Worm (Caenorhabditis elegans): Measurements from ENCODE around the gene F47E1.20.

DNA sequence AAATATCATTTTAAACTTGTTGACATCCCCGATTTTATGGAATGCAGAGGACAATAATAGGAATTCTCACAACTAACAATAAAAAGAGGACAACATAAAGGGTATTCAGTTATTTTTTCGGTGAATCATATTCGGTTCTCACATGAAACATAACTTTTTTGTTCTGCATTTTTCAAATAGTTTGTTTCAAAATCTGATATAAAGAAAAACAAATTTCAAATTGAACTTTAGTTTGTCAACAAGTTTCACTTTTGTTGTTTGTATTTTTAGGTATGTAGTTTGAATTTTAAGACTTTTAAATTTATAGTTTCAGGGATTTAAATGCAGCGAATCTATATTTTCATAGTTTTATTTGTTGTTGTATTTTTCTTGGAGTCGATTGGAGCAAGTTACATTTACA lies 13.8 kb downstream of the F47E1.20 start, which contains the start of gene F47E1.4:
- no peak for TF ChIP-seq tag-97 (GFP tag; IDR thresholded peaks at IDR 0.05)
- no peak for TF ChIP-seq ztf-11 (tag; optimal IDR thresholded peaks at IDR 0.05)
- no peak for TF ChIP-seq fos-1 (tag; optimal IDR thresholded peaks at IDR 0.05)
- no peak for TF ChIP-seq nhr-77 (tag; optimal IDR thresholded peaks at IDR 0.05)
- no peak for TF ChIP-seq F49E8.2 (tag; optimal IDR thresholded peaks at IDR 0.05; ENCODE audit: borderline replicate concordance)
- TF ChIP-seq unc-62 (GFP tag; optimal IDR thresholded peaks at IDR 0.05 in 1 of 2): no peak
- TF ChIP-seq unc-62 (tag; optimal IDR thresholded peaks at IDR 0.05): no peak
- no peak for TF ChIP-seq zfp-3 (GFP tag; conservative IDR thresholded peaks at IDR 0.05)
- TF ChIP-seq lin-13 (GFP tag; optimal IDR thresholded peaks at IDR 0.05): no peak
- no peak for TF ChIP-seq nhr-42 (GFP tag; IDR thresholded peaks at IDR 0.05)
- TF ChIP-seq skn-1 (tag; optimal IDR thresholded peaks at IDR 0.05): no peak
- no peak for TF ChIP-seq vab-7 (GFP tag; IDR thresholded peaks at IDR 0.05)
- TF ChIP-seq madf-5 (GFP tag; IDR thresholded peaks at IDR 0.05): no peak
